Worm (Caenorhabditis elegans) whole organism, early embryonic: ENCODE results near the gene anmt-2.

Source experiments
- B0310.2 ChIP-seq: sonication (generic microtip); optimal IDR thresholded peaks from 2 replicates; lab custom pipeline; 2016; ENCODE audit warnings: mild to moderate bottlenecking, missing genetic modification characterization, missing compliant biosample characterization
- F13C5.2 ChIP-seq: sonication (generic microtip); optimal IDR thresholded peaks from 2 replicates; lab custom pipeline; 2017; ENCODE audit warnings: mild to moderate bottlenecking, missing genetic modification characterization, inconsistent platforms, missing compliant biosample characterization
- aly-1 ChIP-seq: sonication (generic microtip); optimal IDR thresholded peaks from 2 replicates; lab custom pipeline; 2016; ENCODE audit warnings: missing genetic modification characterization, missing compliant biosample characterization
- ama-1 ChIP-seq: fragments of 150-350 bp; optimal IDR thresholded peaks from 2 replicates; lab custom pipeline; 2014
- ceh-13 ChIP-seq: fragments of 200-800 bp; sonication (Bioruptor generic); optimal IDR thresholded peaks from 2 replicates; lab custom pipeline; 2018; ENCODE audit warnings: mild to moderate bottlenecking, missing genetic modification characterization, missing compliant biosample characterization
- ceh-36 ChIP-seq: sonication (generic microtip); optimal IDR thresholded peaks from 2 replicates; lab custom pipeline; 2016; ENCODE audit warnings: missing genetic modification characterization, inconsistent platforms, missing compliant biosample characterization
- ets-7 ChIP-seq: sonication (generic microtip); optimal IDR thresholded peaks from 2 replicates; lab custom pipeline; 2016; ENCODE audit warnings: missing genotype, missing genetic modification characterization, missing compliant biosample characterization
- flt-1 ChIP-seq: fragments of 200-800 bp; sonication (Bioruptor generic); IDR thresholded peaks from 2 replicates; pipeline ENCODE4 v1.3.6; 2022; ENCODE audit warnings: missing genetic modification characterization, missing compliant biosample characterization
- hmbx-1 ChIP-seq: sonication (generic microtip); optimal IDR thresholded peaks from 2 replicates; lab custom pipeline; 2016; ENCODE audit warnings: mild to moderate bottlenecking, missing genetic modification characterization, missing compliant biosample characterization
- hmg-4 ChIP-seq: fragments of 200-800 bp; sonication (Bioruptor generic); optimal IDR thresholded peaks from 2 replicates; lab custom pipeline; 2018; ENCODE audit warnings: mild to moderate bottlenecking, missing genetic modification characterization, missing compliant biosample characterization
- hnd-1 ChIP-seq: sonication (generic microtip); optimal IDR thresholded peaks from 2 replicates; lab custom pipeline; 2016; ENCODE audit warnings: missing genetic modification characterization, missing compliant biosample characterization
- tbx-11 ChIP-seq: fragments of 200-800 bp; sonication (Bioruptor generic); IDR thresholded peaks from 2 replicates; pipeline ENCODE4 v1.3.6; 2022; ENCODE audit warnings: missing genetic modification characterization, missing compliant biosample characterization
- tbx-37 ChIP-seq: fragments of 200-800 bp; sonication (Bioruptor generic); conservative IDR thresholded peaks from 2 replicates; pipeline ENCODE4 v1.3.6; 2022; ENCODE audit warnings: missing genetic modification reagents, missing genetic modification characterization, missing compliant biosample characterization
- tra-4 ChIP-seq: sonication (generic microtip); optimal IDR thresholded peaks from 2 replicates; lab custom pipeline; 2017; ENCODE audit warnings: missing genetic modification characterization, missing compliant biosample characterization

DNA sequence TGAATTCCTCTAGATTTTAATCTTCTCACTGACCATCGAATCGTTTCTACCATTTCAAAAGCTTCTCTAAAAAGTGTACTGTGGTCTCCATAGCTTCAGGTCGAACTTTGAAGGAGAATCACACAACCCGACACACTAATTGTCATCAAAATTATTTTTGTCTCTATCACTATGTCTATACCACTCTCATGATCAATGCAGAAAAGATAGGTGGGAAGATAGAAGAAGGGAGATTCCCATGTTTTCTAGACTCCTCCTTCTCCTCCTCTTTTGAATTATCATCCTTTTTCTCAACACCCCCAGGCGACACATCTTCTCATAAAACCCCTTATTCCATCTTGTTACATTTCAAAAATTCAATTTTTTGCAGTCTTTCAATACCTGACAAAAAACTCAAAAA, 11.7 kb downstream of the anmt-2 start, which contains the start of gene Y42G9A.3:
- TF ChIP-seq F13C5.2: no peak
- no peak for TF ChIP-seq flt-1 (GFP tag; lab: Robert Waterston, UW)
- TF ChIP-seq tbx-11 (GFP tag; lab: Robert Waterston, UW): no peak
- TF ChIP-seq ceh-13: no peak
- no peak for TF ChIP-seq ets-7 (tag; lab: Kevin White, UChicago)
- no peak for TF ChIP-seq ama-1 (lab: Kevin White, UChicago)
- no peak for TF ChIP-seq B0310.2 (tag; lab: Kevin White, UChicago)
- no peak for TF ChIP-seq tbx-37 (GFP tag; lab: Robert Waterston, UW)
- no peak for TF ChIP-seq tra-4
- no peak for TF ChIP-seq hmbx-1 (tag; lab: Kevin White, UChicago)
- TF ChIP-seq hmg-4 (GFP tag; lab: Kevin White, UChicago): no peak
- TF ChIP-seq hnd-1 (tag; lab: Kevin White, UChicago): no peak
- TF ChIP-seq aly-1 (tag; lab: Kevin White, UChicago): no peak
- no peak for TF ChIP-seq ceh-36 (tag; lab: Kevin White, UChicago)
